Worm (Caenorhabditis elegans) whole organism, L4 larva: ENCODE measurements around the gene ZK1055.2.

Experiments
- F49E8.2 ChIP-seq: sonication (generic microtip); optimal IDR thresholded peaks from 2 replicates; lab custom pipeline; 2016; ENCODE audit warnings: missing compliant biosample characterization, mild to moderate bottlenecking, missing genetic modification characterization, borderline replicate concordance
- Y105C5A.15 ChIP-seq: fragments of 200-800 bp; sonication (Bioruptor generic); IDR thresholded peaks from 2 replicates; pipeline ENCODE4 v1.3.6; 2022; ENCODE audit warnings: missing genetic modification characterization, missing compliant biosample characterization
- Y48G9A.11 ChIP-seq: fragments of 200-800 bp; sonication (Bioruptor generic); IDR thresholded peaks from 2 replicates; pipeline ENCODE4 v1.3.6; 2022; ENCODE audit warnings: missing genetic modification reagents, missing genetic modification characterization, missing compliant biosample characterization
- ZK337.2 ChIP-seq: fragments of 200-800 bp; sonication (Bioruptor generic); IDR thresholded peaks from 2 replicates; pipeline ENCODE4 v1.3.6; 2022; ENCODE audit warnings: missing genetic modification reagents, missing genetic modification characterization, missing compliant biosample characterization
- aha-1 ChIP-seq: fragments of 150-350 bp; peaks from one replicate; lab custom pipeline; 2014; ENCODE audit warnings: missing biosample characterization, missing genetic modification characterization
- ama-1 ChIP-seq: fragments of 150-350 bp; optimal IDR thresholded peaks from 2 replicates; lab custom pipeline; 2014; ENCODE audit warnings: inconsistent platforms, mixed read lengths
- ceh-20 ChIP-seq: fragments of 200-800 bp; sonication (Bioruptor generic); IDR thresholded peaks from 2 replicates; pipeline ENCODE4 v1.3.6; 2022; ENCODE audit warnings: missing genetic modification reagents, missing genetic modification characterization, missing compliant biosample characterization
- ceh-32 ChIP-seq: sonication (generic microtip); optimal IDR thresholded peaks from 2 replicates; lab custom pipeline; 2016; ENCODE audit warnings: mild to moderate bottlenecking, missing genetic modification characterization, missing compliant biosample characterization; ENCODE audit not compliant: poor library complexity
- ceh-44 ChIP-seq: fragments of 200-800 bp; sonication (Bioruptor generic); IDR thresholded peaks from 2 replicates; pipeline ENCODE4 v1.3.6; 2022; ENCODE audit warnings: missing genetic modification reagents, missing genetic modification characterization, missing compliant biosample characterization
- ceh-62 ChIP-seq: sonication (generic microtip); optimal IDR thresholded peaks from 2 replicates; lab custom pipeline; 2017; ENCODE audit warnings: missing biosample characterization, missing genetic modification characterization
- daf-12 ChIP-seq: fragments of 150-350 bp; optimal IDR thresholded peaks from 2 replicates; lab custom pipeline; 2014; ENCODE audit warnings: missing biosample characterization, missing genetic modification reagents, missing genetic modification characterization
- daf-19 ChIP-seq: fragments of 200-800 bp; sonication (Bioruptor generic); conservative IDR thresholded peaks from 2 replicates; pipeline ENCODE4 v1.3.6; 2022; ENCODE audit warnings: missing genetic modification characterization, missing compliant biosample characterization
- dmd-6 ChIP-seq: fragments of 200-800 bp; sonication (Bioruptor generic); IDR thresholded peaks from 2 replicates; pipeline ENCODE4 v1.3.6; 2022; ENCODE audit warnings: missing genetic modification reagents, missing genetic modification characterization, missing compliant biosample characterization
- dpl-1 ChIP-seq: fragments of 150-350 bp; optimal IDR thresholded peaks from 2 replicates; lab custom pipeline; 2014; ENCODE audit warnings: missing biosample characterization, missing genetic modification reagents, missing genetic modification characterization
- duxl-1 ChIP-seq: sonication (generic microtip); optimal IDR thresholded peaks from 2 replicates; lab custom pipeline; 2016; ENCODE audit warnings: mild to moderate bottlenecking, missing genetic modification characterization, moderate library complexity, missing compliant biosample characterization; ENCODE audit not compliant: poor library complexity
- dve-1 ChIP-seq: sonication (generic microtip); optimal IDR thresholded peaks from 2 replicates; lab custom pipeline; 2017; ENCODE audit warnings: antibody characterized with exemption, mild to moderate bottlenecking, missing genetic modification characterization, missing compliant biosample characterization; ENCODE audit not compliant: insufficient read depth
- hif-1 ChIP-seq, 2 experiments: sonication (generic microtip); optimal IDR thresholded peaks; 2 replicates each; lab custom pipeline; 2016 to 2017; ENCODE audit warnings: missing compliant biosample characterization in 2 of 2, missing genetic modification characterization in 2 of 2, missing genetic modification reagents in 2 of 2, missing genotype in 2 of 2, mild to moderate bottlenecking in 1 of 2
- hlh-30 ChIP-seq: sonication (generic microtip); optimal IDR thresholded peaks from 2 replicates; lab custom pipeline; 2017; ENCODE audit warnings: antibody characterized with exemption, mild to moderate bottlenecking, missing genetic modification characterization, missing compliant biosample characterization; ENCODE audit not compliant: insufficient read depth
- hmg-1.1 ChIP-seq: fragments of 200-800 bp; sonication (Bioruptor generic); IDR thresholded peaks from 2 replicates; pipeline ENCODE4 v1.3.6; 2022; ENCODE audit warnings: missing genetic modification reagents, missing genetic modification characterization, missing compliant biosample characterization
- jun-1 ChIP-seq: fragments of 150-350 bp; optimal IDR thresholded peaks from 2 replicates; lab custom pipeline; 2014; ENCODE audit warnings: missing biosample characterization, missing genetic modification reagents, missing genetic modification characterization
- lin-1 ChIP-seq: fragments of 200-800 bp; sonication (Bioruptor generic); IDR thresholded peaks from 2 replicates; pipeline ENCODE4 v1.3.6; 2022; ENCODE audit warnings: missing genetic modification reagents, missing genetic modification characterization, missing compliant biosample characterization
- lin-29 ChIP-seq: fragments of 200-800 bp; sonication (Bioruptor generic); IDR thresholded peaks from 2 replicates; pipeline ENCODE4 v1.3.6; 2022; ENCODE audit warnings: missing genetic modification reagents, missing genetic modification characterization, missing compliant biosample characterization
- lin-38 ChIP-seq: fragments of 200-800 bp; sonication (Bioruptor generic); IDR thresholded peaks from 2 replicates; pipeline ENCODE4 v1.3.6; 2022; ENCODE audit warnings: missing genetic modification reagents, missing genetic modification characterization, missing compliant biosample characterization
- lin-39 ChIP-seq: fragments of 150-350 bp; optimal IDR thresholded peaks from 2 replicates; lab custom pipeline; 2014; ENCODE audit warnings: missing biosample characterization, missing genetic modification reagents, missing genetic modification characterization
- lir-3 ChIP-seq: sonication (generic microtip); optimal IDR thresholded peaks from 2 replicates; lab custom pipeline; 2016; ENCODE audit warnings: mild to moderate bottlenecking, missing genetic modification characterization, missing compliant biosample characterization
- mdl-1 ChIP-seq, 2 experiments: fragments of 150-350 bp in 1 of 2; sonication (generic microtip) in 1 of 2; optimal IDR thresholded peaks; 2 replicates each; lab custom pipeline; 2014 to 2017; ENCODE audit warnings: missing biosample characterization in 2 of 2, missing genetic modification characterization in 2 of 2
- mdt-29 ChIP-seq: fragments of 200-800 bp; sonication (Bioruptor generic); IDR thresholded peaks from 2 replicates; pipeline ENCODE4 v1.3.6; 2022; ENCODE audit warnings: missing genetic modification reagents, missing genetic modification characterization, missing compliant biosample characterization
- mep-1 ChIP-seq: fragments of 150-350 bp; sonication (generic microtip); optimal IDR thresholded peaks from 3 replicates; lab custom pipeline; 2014; ENCODE audit warnings: missing biosample characterization, missing genetic modification characterization
- mes-2 ChIP-seq: sonication (generic microtip); optimal IDR thresholded peaks from 2 replicates; lab custom pipeline; 2016; ENCODE audit warnings: missing genotype, mild to moderate bottlenecking, missing genetic modification characterization, missing compliant biosample characterization; ENCODE audit not compliant: poor library complexity, severe bottlenecking
- mxl-2 ChIP-seq: fragments of 200-800 bp; sonication (Bioruptor generic); conservative IDR thresholded peaks from 2 replicates; pipeline ENCODE4 v1.3.6; 2022; ENCODE audit warnings: missing genetic modification reagents, missing genetic modification characterization, missing compliant biosample characterization
- nhr-28 ChIP-seq: fragments of 150-350 bp; optimal IDR thresholded peaks from 2 replicates; lab custom pipeline; 2014; ENCODE audit warnings: missing biosample characterization, missing genetic modification characterization
- nhr-48 ChIP-seq: sonication (generic microtip); optimal IDR thresholded peaks from 2 replicates; lab custom pipeline; 2016; ENCODE audit warnings: mild to moderate bottlenecking, missing genetic modification characterization, missing compliant biosample characterization
- nhr-6 ChIP-seq: fragments of 150-350 bp; optimal IDR thresholded peaks from 2 replicates; lab custom pipeline; 2014; ENCODE audit warnings: missing biosample characterization, missing genetic modification characterization
- pha-4 ChIP-seq, 2 experiments: fragments of 150-350 bp in 1 of 2; fragments of 200-800 bp in 1 of 2; sonication (Bioruptor generic) in 1 of 2; IDR thresholded peaks in 1 of 2; optimal IDR thresholded peaks in 1 of 2; 2 replicates each; pipeline versions ENCODE4 v1.3.6 to Lab custom; 2014 to 2022; ENCODE audit warnings: missing genetic modification characterization in 2 of 2, missing genetic modification reagents in 2 of 2, missing biosample characterization in 1 of 2, missing compliant biosample characterization in 1 of 2
- rbr-2 ChIP-seq: sonication (generic microtip); optimal IDR thresholded peaks from 2 replicates; lab custom pipeline; 2016; ENCODE audit warnings: missing genotype, missing genetic modification characterization, missing compliant biosample characterization
- set-16 ChIP-seq: fragments of 200-800 bp; sonication (Bioruptor generic); IDR thresholded peaks from 2 replicates; pipeline ENCODE4 v1.3.6; 2022; ENCODE audit warnings: missing genetic modification reagents, missing genetic modification characterization, missing compliant biosample characterization
- snpc-1.2 ChIP-seq: fragments of 200-800 bp; sonication (Bioruptor generic); IDR thresholded peaks from 2 replicates; pipeline ENCODE4 v1.3.6; 2022; ENCODE audit warnings: missing genetic modification reagents, missing genetic modification characterization, missing compliant biosample characterization
- unc-130 ChIP-seq: sonication (generic microtip); optimal IDR thresholded peaks from 2 replicates; lab custom pipeline; 2016; ENCODE audit warnings: missing genetic modification reagents, missing genetic modification characterization, missing compliant biosample characterization
- unc-62 ChIP-seq, 3 experiments: fragments of 150-350 bp in 1 of 3; sonication (generic microtip); optimal IDR thresholded peaks in 2 of 3; peaks in 1 of 3; 1 replicate in 1 of 3; 2 replicates in 2 of 3; lab custom pipeline; 2014 to 2017; ENCODE audit warnings: missing biosample characterization in 3 of 3, missing genetic modification characterization in 3 of 3, missing genetic modification reagents in 3 of 3, missing genotype in 1 of 3
- vab-7 ChIP-seq: fragments of 200-800 bp; sonication (Bioruptor generic); IDR thresholded peaks from 2 replicates; pipeline ENCODE4 v1.3.6; 2022; ENCODE audit warnings: missing genetic modification reagents, missing genetic modification characterization, missing compliant biosample characterization
- zag-1 ChIP-seq: fragments of 150-350 bp; optimal IDR thresholded peaks from 2 replicates; lab custom pipeline; 2014; ENCODE audit warnings: missing biosample characterization, missing genetic modification characterization
- zip-11 ChIP-seq: fragments of 200-800 bp; sonication (Bioruptor generic); IDR thresholded peaks from 2 replicates; pipeline ENCODE4 v1.3.6; 2022; ENCODE audit warnings: missing genetic modification characterization, missing compliant biosample characterization
- ztf-11 ChIP-seq: fragments of 150-350 bp; optimal IDR thresholded peaks from 2 replicates; lab custom pipeline; 2014; ENCODE audit warnings: missing biosample characterization, missing genetic modification characterization

The ZK1055.2 gene

DNA sequence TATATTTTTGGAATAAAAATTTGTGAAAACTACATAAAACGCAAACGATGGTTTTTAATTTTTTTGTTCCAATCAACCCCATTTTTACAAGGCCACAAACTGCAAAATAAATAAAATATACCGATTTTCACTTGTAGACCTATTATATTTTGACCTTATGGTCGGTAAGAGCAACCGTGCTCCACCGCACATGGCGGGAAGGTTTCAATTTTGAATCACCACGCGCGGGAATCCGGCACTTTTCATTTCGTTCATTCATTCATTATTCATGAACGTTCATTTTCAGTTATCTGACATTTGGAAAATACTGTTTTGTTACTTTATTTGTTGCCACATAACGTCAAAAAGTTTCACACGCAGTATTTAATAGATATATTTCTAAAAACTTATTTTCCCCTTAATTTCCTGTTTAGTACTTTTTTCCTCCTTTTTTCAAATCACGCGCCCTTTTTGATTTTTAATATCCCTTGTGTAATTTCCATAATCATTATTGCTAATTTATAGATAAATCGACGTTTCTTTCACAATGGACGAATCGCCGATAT, 3.4 kb downstream of the ZK1055.2 start, which contains the start of gene hcp-1:
hcp-1 (plus strand) TSS at position 495 of the 545 bp plus-strand sequence.
- TF ChIP-seq daf-19 (GFP tag; lab: Robert Waterston, UW): no peak
- no peak for TF ChIP-seq dve-1 (tag; lab: Kevin White, UChicago)
- TF ChIP-seq F49E8.2 (tag; lab: Kevin White, UChicago): peak; percentile 77
- TF ChIP-seq ama-1 (lab: Kevin White, UChicago): no peak
- TF ChIP-seq dpl-1 (GFP tag; lab: Kevin White, UChicago): peak; percentile 85
- no peak for TF ChIP-seq lin-39 (tag; lab: Kevin White, UChicago)
- TF ChIP-seq Y105C5A.15 (GFP tag; lab: Robert Waterston, UW): no peak
- TF ChIP-seq lin-29: no peak
- peak; percentile 55; the same call in 1 of the 2 replicates for TF ChIP-seq snpc-1.2 (GFP tag; lab: Robert Waterston, UW)
- TF ChIP-seq ZK337.2: no peak
- TF ChIP-seq set-16 (GFP tag; lab: Robert Waterston, UW): no peak
- TF ChIP-seq pha-4 (GFP tag; IDR thresholded peaks at IDR 0.05; lab: Robert Waterston, UW): no peak
- no peak for TF ChIP-seq pha-4 (tag; optimal IDR thresholded peaks at IDR 0.05; lab: Kevin White, UChicago)
- no peak for TF ChIP-seq mxl-2 (GFP tag; lab: Robert Waterston, UW)
- TF ChIP-seq aha-1 (tag; lab: Kevin White, UChicago): no peak
- TF ChIP-seq Y48G9A.11 (GFP tag; lab: Robert Waterston, UW): peak; percentile 81
- TF ChIP-seq ceh-32 (tag; lab: Kevin White, UChicago): no peak
- TF ChIP-seq nhr-6 (tag; lab: Kevin White, UChicago): peak; percentile 47
- no peak for TF ChIP-seq ceh-20
- TF ChIP-seq hmg-1.1: no peak
- TF ChIP-seq mdt-29 (GFP tag; lab: Robert Waterston, UW): no peak
- no peak for TF ChIP-seq zip-11 (GFP tag; lab: Robert Waterston, UW)
- TF ChIP-seq jun-1 (tag; lab: Kevin White, UChicago): no peak
- no peak for TF ChIP-seq zag-1 (tag; lab: Kevin White, UChicago)
- no peak for TF ChIP-seq lir-3
- TF ChIP-seq ceh-62: no peak
- peak; percentile 35 for TF ChIP-seq nhr-28 (tag; lab: Kevin White, UChicago)
- no peak for TF ChIP-seq vab-7
- TF ChIP-seq ztf-11: no peak
- TF ChIP-seq lin-38 (GFP tag; lab: Robert Waterston, UW): peak; percentile 97
- TF ChIP-seq unc-130 (GFP tag; lab: Kevin White, UChicago): peak; percentile 81
- TF ChIP-seq nhr-48 (tag; lab: Kevin White, UChicago): no peak
- no peak for TF ChIP-seq duxl-1 (tag; lab: Kevin White, UChicago)
- no peak for TF ChIP-seq daf-12
- no peak for TF ChIP-seq hlh-30 (tag; lab: Kevin White, UChicago)
- TF ChIP-seq lin-1: no peak
- no peak for TF ChIP-seq mep-1
- no peak for TF ChIP-seq ceh-44 (GFP tag; lab: Robert Waterston, UW)
- no peak for TF ChIP-seq mes-2 (tag; lab: Kevin White, UChicago)
- TF ChIP-seq, all 104 proteins: peak for 8

DNA sequence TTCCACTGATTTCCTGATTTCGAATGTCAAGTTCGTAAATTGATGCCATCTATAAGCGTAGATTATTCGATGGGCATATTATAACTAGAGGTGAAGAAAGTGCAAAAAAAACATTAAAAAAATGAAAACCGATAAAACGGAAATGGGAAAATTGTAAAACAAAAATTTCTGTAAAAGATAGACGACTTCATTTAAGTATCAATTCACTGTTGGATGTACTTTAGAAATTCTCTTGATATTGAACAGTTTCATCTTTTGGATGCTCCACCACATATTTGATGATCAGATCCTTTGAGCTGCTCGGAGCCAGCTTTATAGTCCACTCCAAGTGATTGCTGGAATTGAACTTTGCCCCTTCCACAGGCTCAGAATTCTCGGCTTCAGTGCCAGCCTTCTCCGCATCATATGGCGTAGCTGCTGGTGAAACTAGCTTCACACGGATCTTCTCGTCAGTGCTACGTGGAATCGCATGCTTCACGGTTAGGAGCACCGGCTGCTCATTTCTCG, 12.2 kb downstream of the ZK1055.2 start, which contains the start of gene ZK1055.6:
ZK1055.6 (minus strand) TSS at position 51 of the 507 bp plus-strand sequence.
- TF ChIP-seq mdl-1 (tag; optimal IDR thresholded peaks at IDR 0.05; lab: Kevin White, UChicago): no peak
- no peak for TF ChIP-seq F49E8.2 (tag; lab: Kevin White, UChicago)
- TF ChIP-seq unc-62 (GFP tag; optimal IDR thresholded peaks at IDR 0.05 in 1 of 2; lab: Kevin White, UChicago): peak in 1 of 2 experiments; percentile 93
- no peak for TF ChIP-seq unc-62 (tag; optimal IDR thresholded peaks at IDR 0.05; lab: Kevin White, UChicago)
- TF ChIP-seq dmd-6 (GFP tag; lab: Robert Waterston, UW): no peak
- TF ChIP-seq Y48G9A.11 (GFP tag; lab: Robert Waterston, UW): no peak
- TF ChIP-seq hif-1 (tag; optimal IDR thresholded peaks at IDR 0.05; lab: Kevin White, UChicago): no peak
- TF ChIP-seq ama-1 (lab: Kevin White, UChicago): no peak
- TF ChIP-seq rbr-2: no peak
- peak; percentile 18 for TF ChIP-seq aha-1 (tag; lab: Kevin White, UChicago)
